Fruit fly (Drosophila melanogaster): ENCODE measurements around the gene hb.

hb gene

dm6 chr3R:8663668-8664283, 33.8 kb downstream of the hb start, which contains the start of gene CG8032 (continued):
- TF ChIP-seq crp (GFP tag; optimal IDR thresholded peaks at IDR 0.05) (peak; percentile 75 to 95), CG8089 (GFP tag; optimal IDR thresholded peaks at IDR 0.05) (no peak), toy (GFP tag; IDR thresholded peaks at IDR 0.05) (no peak), Elba2 (GFP tag; optimal IDR thresholded peaks at IDR 0.05) (peak; percentile 22), CG1233 (GFP tag; optimal IDR thresholded peaks at IDR 0.05) (no peak), CG2129 (GFP tag; IDR thresholded peaks at IDR 0.05; ENCODE audit: partially characterized antibody) (peak; percentile 34; the same call in 1 of the 2 replicates), Rfx (GFP tag; IDR thresholded peaks at IDR 0.05) (peak; percentile 50), Nf-YB (GFP tag; optimal IDR thresholded peaks at IDR 0.05) (no peak), grau (tag; optimal IDR thresholded peaks at IDR 0.05) (peak; percentile 50), Hr3 (GFP tag; optimal IDR thresholded peaks at IDR 0.05) (peak; percentile 5), Aef1 (GFP tag; IDR thresholded peaks at IDR 0.05) (no peak), CG10565 (GFP tag; optimal IDR thresholded peaks at IDR 0.05) (no peak), az2 (GFP tag; optimal IDR thresholded peaks at IDR 0.05) (peak; percentile 35), CG16779 (GFP tag; IDR thresholded peaks at IDR 0.05) (no peak), nerfin-1 (tag; optimal IDR thresholded peaks at IDR 0.05) (peak; percentile 17), CG6654 (GFP tag; optimal IDR thresholded peaks at IDR 0.05) (no peak), lbe (GFP tag; optimal IDR thresholded peaks at IDR 0.05) (peak; percentile 16), nom (GFP tag; optimal IDR thresholded peaks at IDR 0.05) (peak; percentile 9), NK7.1 (GFP tag; optimal IDR thresholded peaks at IDR 0.05) (no peak), eyg (GFP tag; optimal IDR thresholded peaks at IDR 0.05) (peak; percentile 31), CG6854 (GFP tag; optimal IDR thresholded peaks at IDR 0.05) (no peak), CG1647 (GFP tag; optimal IDR thresholded peaks at IDR 0.05) (peak; percentile 2), Ets97D (GFP tag; optimal IDR thresholded peaks at IDR 0.05) (peak; percentile 82), ftz-f1 (GFP tag; optimal IDR thresholded peaks at IDR 0.05) (peak; percentile 37), p53 (GFP tag; optimal IDR thresholded peaks at IDR 0.05) (peak; percentile 32), row (GFP tag; IDR thresholded peaks at IDR 0.05) (peak; percentile 62), vnd (GFP tag; IDR thresholded peaks at IDR 0.05; ENCODE audit: partially characterized antibody) (peak; percentile 41; the same call in 1 of the 3 replicates), dm (GFP tag; optimal IDR thresholded peaks at IDR 0.05) (peak; percentile 60), Xbp1 (GFP tag; optimal IDR thresholded peaks at IDR 0.05) (peak; percentile 56), CG11723 (GFP tag; optimal IDR thresholded peaks at IDR 0.05) (no peak), Antp (GFP tag; optimal IDR thresholded peaks at IDR 0.05) (peak; percentile 59), CG4360 (GFP tag; IDR thresholded peaks at IDR 0.05) (no peak), Side (GFP tag; optimal IDR thresholded peaks at IDR 0.05) (peak; percentile 25), repo (GFP tag; optimal IDR thresholded peaks at IDR 0.05) (no peak), CG3163 (GFP tag; optimal IDR thresholded peaks at IDR 0.05) (peak; percentile 22), emc (GFP tag; optimal IDR thresholded peaks at IDR 0.05) (peak; percentile 2), jumu (GFP tag; optimal IDR thresholded peaks at IDR 0.05) (peak; percentile 44), CTCF (GFP tag; optimal IDR thresholded peaks at IDR 0.05) (no peak), tin (GFP tag; optimal IDR thresholded peaks at IDR 0.05) (peak; percentile 16), sd (tag; optimal IDR thresholded peaks at IDR 0.05) (no peak), Trl (optimal IDR thresholded peaks at IDR 0.05) (no peak), Trl (GFP tag; optimal IDR thresholded peaks at IDR 0.05) (peak; percentile 55), Tbp (GFP tag; optimal IDR thresholded peaks at IDR 0.05) (no peak), CG1602 (GFP tag; optimal IDR thresholded peaks at IDR 0.05) (no peak), CG7556 (GFP tag; optimal IDR thresholded peaks at IDR 0.05) (peak; percentile 17), Drgx (GFP tag; IDR thresholded peaks at IDR 0.05) (no peak), CG18764 (GFP tag; optimal IDR thresholded peaks at IDR 0.05) (no peak), CG9215 (GFP tag; IDR thresholded peaks at IDR 0.05) (peak; percentile 78), CG9609 (GFP tag; optimal IDR thresholded peaks at IDR 0.05) (no peak), CG13296 (GFP tag; optimal IDR thresholded peaks at IDR 0.05) (peak; percentile 16), CG33557 (GFP tag; optimal IDR thresholded peaks at IDR 0.05) (peak; percentile 32), tup (GFP tag; optimal IDR thresholded peaks at IDR 0.05) (no peak)

Data from whole organism, embryonic.